Worm (Caenorhabditis elegans): ENCODE data around the gene bcas-2.

The bcas-2 gene

DNA sequence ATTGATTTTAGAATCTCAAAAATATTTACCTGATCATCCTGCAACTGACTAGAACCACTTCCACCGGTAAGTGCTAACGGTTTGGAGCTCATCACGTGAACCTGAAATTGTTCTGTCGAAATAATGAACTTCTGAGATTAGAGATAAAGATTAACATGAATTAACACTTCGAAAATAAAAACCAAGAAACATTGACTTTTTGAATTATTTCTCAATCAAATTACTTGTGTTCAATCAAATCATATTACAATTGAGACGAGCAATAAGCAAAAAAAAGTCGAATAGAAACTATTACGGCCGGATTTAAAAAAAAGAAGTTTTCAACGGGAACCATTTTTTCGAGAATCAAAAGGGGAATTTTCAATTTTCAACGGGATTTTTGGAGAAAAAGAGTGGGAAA is at the start of gene bcas-2:
Gene bcas-2, minus strand, starts transcription at position 101 of the 400 bp plus-strand sequence.
- no peak for TF ChIP-seq unc-62 (GFP tag; optimal IDR thresholded peaks at IDR 0.05)

DNA sequence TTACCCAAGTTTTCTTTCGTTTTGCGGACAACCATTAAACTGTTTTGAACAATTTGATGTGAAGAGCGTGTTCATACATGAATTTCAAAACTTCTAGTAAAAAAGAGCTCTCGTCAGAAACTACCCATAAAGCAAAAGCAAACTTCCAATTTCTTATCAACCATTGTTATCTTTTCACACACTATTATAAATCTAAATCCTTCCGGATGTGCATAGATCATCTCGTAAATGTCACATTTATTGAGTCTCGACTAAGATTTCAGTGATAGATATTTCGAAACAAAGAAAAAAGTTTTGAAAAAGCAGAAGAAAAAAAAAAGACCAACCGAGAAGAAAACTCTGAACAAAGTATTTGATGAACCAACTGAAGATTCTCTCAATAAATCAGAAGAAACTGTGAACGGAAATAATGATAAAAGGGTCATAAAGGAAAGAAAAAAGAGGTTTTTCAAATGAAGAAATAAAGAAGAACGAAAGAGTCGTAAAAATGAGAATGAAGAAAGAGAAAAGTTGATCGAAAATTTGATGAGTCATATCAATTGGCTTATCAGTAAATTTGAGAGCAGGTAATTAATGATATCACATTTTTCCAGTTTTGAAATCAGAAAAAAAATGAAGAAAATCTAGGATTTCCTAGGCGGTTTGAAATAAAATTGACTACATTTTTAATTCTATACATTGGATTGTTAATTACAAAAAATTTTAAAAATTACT is 45.0 kb upstream of the bcas-2 start:
- TF ChIP-seq unc-62 (GFP tag; optimal IDR thresholded peaks at IDR 0.05), result no peak

DNA sequence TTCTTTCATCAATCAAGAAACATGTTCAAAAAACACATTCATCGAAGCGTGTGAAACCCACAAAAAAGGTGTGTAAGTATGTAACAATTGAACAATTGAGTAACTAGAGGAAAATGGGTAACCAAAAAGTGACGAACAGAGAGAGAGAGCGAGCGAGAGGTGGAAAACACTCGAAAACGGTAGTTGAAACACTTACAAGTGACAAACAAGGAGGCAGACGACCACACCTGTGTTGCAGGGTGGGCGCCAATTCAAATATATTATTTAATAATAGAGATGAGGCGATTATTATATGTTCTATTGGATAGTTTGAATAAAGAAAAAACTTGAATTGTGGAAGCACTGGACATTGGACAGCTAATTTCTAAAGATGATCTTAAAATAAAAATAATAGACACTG is 43.7 kb upstream of the bcas-2 start:
- no peak for TF ChIP-seq unc-62 (GFP tag; optimal IDR thresholded peaks at IDR 0.05)

DNA sequence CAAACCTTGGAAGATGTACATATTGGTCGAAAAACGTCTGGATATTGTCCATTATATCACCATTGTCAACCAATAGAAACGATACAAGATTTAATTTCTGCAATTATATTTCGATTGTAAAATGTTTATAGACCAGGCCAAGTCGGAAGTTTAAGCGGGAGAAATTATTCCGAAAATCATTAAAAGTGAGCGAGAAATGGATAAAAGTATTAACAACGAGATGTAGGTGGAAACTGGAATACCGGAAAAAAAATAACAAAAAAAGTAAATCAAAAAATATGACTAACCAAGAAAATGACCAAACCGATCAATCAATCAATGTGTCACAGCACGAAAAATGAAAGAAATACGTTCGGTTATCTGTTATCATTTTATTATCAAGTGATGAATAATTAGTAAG is 41.6 kb upstream of the bcas-2 start, which contains the start of gene F47D12.6:
Gene F47D12.6, minus strand, starts transcription at position 101 of the 400 bp plus-strand sequence.
- no peak for TF ChIP-seq unc-62 (GFP tag; optimal IDR thresholded peaks at IDR 0.05)

DNA sequence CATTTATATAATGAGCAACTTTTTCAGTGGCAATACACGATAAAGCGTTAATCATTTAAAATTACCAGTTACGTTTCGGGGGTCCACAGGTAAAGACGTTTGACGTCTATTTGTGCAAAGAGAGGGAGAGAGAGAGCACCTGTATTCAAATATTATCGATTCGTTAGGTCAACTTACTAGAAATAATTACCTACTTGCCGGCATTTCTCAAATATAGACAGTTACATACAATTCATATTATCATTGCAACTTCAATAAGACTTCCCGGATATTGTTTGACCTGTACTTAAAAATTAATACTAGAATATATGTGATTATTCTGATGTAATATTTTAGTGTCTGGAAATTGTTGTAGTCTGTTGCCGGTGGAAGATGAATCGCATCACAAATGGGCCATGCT is 40.3 kb upstream of the bcas-2 start, which contains the start of gene gadr-3:
Gene gadr-3, minus strand, starts transcription at position 101 of the 400 bp plus-strand sequence.
- TF ChIP-seq unc-62 (GFP tag; optimal IDR thresholded peaks at IDR 0.05), result no peak

DNA sequence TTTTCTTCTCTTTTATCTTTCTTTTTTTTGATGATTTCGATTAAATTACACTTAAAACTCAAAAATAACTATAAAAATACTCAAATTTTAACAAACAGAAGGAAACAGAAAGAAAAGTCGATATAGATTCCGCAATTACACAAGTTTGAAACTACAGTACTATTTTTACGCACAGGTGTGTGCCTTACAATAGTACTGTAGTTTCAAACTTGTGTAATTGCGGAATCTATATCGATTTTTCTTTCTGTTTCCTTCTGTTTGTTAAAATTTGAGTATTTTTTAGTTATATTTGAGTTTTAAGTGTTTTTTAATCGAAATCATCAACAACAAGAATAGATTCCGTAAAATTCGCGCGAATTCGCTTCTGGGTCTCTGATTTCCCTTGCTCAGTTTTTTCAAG is 37.4 kb upstream of the bcas-2 start:
- no peak for TF ChIP-seq unc-62 (GFP tag; optimal IDR thresholded peaks at IDR 0.05)

DNA sequence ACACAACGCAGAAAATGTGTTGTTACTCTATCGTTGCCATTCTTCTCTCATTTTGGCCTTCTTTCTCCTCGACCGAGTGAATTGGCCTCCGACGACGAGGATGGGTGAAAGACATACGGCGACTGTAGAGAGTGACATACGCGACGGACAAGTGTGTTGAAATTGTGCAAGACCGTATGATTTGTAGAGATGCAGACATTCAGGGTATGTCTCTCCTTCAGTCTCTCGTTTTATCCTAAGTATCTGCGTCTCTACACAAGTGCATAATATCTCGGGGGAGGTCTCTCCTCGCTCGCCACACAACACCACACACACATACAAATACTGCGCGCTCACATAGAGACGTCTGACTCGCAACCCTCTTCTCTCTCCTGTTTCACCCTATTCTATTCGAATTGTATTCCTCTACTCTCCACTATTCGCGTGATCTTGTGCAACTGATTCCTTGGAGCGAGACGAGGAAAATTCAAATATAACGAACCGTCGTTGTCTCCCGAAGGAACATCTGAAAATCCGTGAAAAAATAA is 34.5 kb upstream of the bcas-2 start, which contains the start of gene hmg-1.2:
Gene hmg-1.2, plus strand, starts transcription at position 311 of the 527 bp plus-strand sequence.
- no peak for TF ChIP-seq unc-62 (GFP tag; optimal IDR thresholded peaks at IDR 0.05)

DNA sequence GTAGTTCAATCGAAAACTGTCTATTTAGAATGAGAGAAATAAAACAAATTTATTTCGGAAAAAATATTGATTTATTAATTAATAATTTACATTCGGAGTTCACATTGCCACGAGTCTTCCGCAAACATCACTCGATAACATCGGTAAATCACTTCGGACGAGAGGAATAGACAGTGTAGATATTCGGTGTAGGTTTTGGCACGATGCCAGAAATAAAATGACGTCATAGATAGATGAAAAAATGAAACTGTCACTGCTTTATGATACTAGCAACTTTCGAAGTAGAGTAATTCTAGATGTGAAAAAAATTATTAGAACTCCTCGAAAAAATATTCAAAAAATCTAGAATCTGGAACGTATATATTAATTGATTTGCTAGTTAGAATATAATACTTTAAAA is 33.8 kb upstream of the bcas-2 start:
- TF ChIP-seq unc-62 (GFP tag; optimal IDR thresholded peaks at IDR 0.05), result no peak

DNA sequence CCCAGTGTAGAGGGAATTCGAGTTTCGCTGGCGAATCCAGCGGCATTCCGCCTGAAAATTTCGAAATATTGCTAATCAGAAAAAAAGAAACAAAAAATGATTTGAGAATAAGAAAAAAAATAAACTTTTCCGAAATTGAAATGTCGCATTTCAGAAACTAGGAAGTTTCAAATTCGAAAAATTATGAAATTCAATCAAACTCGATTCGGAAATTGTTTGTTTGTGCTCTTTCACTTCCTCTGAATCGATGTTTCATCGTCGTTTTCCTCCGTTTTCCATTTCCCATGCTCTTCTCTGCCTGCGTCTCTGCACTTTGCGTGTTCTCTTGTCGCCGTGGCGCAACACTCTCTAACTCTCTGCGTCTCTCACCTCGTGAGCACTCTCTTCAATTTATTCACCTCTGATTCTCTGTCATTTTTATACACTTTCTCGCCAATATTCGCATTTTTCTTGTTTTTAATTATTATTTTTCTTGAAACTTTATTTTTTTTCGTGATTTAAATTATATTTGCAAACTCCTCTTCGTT is 32.7 kb upstream of the bcas-2 start, which contains the start of gene C18F10.7:
Gene C18F10.7, minus strand, starts transcription at position 51 of the 527 bp plus-strand sequence.
- TF ChIP-seq unc-62 (GFP tag; optimal IDR thresholded peaks at IDR 0.05), result no peak

DNA sequence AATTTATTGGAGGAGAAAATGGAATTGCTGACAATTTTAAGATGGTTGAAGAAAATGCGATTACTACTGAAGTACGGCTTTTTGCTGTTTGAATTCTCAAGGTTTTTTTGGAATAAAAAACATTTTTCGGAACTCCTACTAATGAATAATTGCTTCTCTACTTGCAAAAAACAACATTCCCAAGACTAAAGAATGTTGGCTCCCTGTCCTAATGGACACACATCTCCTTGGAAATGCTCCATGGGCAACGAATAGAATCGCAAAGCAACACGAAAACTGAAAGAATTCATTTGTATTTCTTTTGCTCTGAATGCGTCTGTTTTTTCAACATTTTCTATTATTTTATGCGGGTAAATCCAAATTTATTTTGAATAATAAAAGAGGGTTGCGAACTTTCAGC is 27.2 kb upstream of the bcas-2 start, which contains the start of gene C18F10.2:
Gene C18F10.2, plus strand, starts transcription at position 301 of the 400 bp plus-strand sequence.
- TF ChIP-seq unc-62 (GFP tag; optimal IDR thresholded peaks at IDR 0.05), result no peak

DNA sequence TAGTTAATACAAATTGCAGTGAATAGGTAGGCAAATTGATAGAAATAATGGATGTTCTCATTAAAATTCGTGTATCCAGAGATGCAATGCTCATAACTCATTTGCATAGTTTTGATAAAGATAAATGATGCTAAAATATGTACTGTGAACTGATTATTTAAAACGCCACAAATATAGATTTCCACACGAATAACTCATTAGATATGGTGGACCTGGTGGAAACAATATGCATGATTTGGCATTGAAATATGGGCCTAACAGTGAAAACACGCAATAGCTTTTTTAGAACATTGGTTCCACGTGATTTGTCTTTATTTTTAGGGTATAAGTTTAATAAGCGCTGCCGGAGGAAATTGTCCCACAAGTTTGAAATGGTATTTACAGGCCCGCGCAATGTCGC is 24.6 kb upstream of the bcas-2 start, which contains the start of gene srg-3:
Gene srg-3, minus strand, starts transcription at position 101 of the 400 bp plus-strand sequence.
- no peak for TF ChIP-seq unc-62 (GFP tag; optimal IDR thresholded peaks at IDR 0.05)

DNA sequence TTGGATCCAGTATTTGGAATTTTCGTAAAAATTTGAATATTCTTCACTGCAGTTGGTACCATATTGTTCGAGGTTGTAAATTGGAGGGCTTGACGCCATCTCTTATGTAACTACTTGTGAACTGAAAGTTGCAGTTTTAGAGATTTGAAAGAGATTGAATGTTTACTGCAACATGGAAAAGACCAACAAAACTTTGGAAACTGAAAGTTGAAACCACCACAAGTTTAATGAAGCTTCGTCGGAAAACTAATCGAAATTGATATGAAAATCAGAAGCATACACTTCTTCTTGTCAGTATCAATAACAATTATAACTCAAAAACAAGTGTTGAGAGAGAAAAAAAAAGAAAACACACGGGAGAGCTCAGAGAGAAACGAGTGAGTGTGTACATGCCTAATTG is 22.4 kb upstream of the bcas-2 start, which contains the start of gene srg-7:
Gene srg-7, minus strand, starts transcription at position 101 of the 400 bp plus-strand sequence.
- no peak for TF ChIP-seq unc-62 (GFP tag; optimal IDR thresholded peaks at IDR 0.05)

DNA sequence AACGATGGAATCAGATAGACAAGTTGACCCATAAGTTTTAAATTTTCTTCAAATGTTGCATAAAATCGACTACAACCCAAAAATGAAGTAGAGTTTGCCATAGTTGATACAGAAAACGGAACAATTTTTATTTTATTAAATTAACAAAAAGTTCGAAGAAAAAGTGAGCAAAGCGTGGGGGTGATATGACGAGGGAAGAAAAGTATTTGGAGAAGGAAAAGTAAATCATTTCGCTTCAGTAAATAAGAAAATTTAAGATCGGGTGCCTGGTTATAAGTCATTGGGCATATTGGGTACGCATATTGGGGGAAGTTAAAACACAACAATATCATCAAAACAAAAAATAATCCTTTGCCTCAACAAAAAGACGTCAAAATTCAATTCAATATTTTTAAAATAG is 20.3 kb upstream of the bcas-2 start, which contains the start of gene srg-6:
Gene srg-6, minus strand, starts transcription at position 101 of the 400 bp plus-strand sequence.
- TF ChIP-seq unc-62 (GFP tag; optimal IDR thresholded peaks at IDR 0.05), result no peak

DNA sequence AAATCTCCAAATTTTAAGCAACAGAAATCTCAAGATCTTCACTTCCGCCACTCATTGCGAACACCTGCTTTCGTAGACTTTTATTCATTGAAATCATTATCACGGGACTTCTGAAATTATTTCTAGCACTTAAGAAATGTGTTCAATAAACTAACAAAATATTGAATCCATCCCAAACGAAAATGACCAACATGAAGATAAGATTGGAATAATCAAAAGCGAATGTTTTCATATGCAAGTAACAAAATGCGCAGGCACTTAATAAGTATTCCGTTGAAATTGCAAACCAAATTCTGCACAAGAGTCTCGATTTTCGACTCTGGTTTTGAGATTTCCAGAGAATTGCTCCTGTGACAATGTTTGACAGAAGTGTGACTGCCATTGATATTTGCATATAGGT is 18.8 kb upstream of the bcas-2 start, which contains the start of gene srg-5:
Gene srg-5, minus strand, starts transcription at position 101 of the 400 bp plus-strand sequence.
- no peak for TF ChIP-seq unc-62 (GFP tag; optimal IDR thresholded peaks at IDR 0.05)

DNA sequence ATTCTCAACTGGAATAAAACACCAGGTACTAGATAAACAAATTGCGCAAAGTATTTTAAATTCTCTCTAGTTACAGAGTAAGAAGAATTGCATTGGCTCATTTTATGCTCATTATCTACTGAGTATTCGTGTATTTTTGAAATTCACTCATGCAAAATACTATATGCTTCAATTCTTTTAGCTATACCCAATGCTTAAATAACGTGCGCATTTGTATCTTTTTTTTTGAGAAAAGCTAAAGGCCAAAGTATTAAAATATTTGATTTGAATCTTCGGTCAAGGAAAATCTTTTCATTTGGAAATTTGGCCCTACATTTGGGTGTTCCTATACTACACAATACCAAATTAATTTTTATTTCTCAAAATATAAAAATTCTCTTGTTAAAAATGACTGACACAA is 16.4 kb upstream of the bcas-2 start, which contains the start of gene srg-4:
Gene srg-4, minus strand, starts transcription at position 101 of the 400 bp plus-strand sequence.
- no peak for TF ChIP-seq unc-62 (GFP tag; optimal IDR thresholded peaks at IDR 0.05)

DNA sequence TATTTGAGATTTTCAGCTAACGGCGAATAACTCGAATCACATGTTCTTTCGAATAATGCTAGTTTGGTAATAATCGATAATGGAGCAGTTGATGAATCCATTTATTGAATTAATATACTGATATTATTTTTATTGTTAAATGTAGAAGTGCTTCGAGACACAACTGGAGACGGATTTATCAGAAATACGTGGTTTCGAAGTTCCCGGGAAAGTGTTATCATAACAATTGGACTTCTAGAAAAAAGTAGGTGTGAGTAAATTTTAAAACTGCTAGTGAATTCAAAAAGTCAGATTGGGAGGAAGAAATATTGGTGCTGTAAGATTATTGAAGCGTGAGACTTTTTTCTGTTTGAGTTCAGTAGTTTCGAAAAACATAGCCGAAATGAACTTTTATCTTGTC is 14.5 kb upstream of the bcas-2 start, which contains the start of gene srg-2:
Gene srg-2, minus strand, starts transcription at position 101 of the 400 bp plus-strand sequence.
- TF ChIP-seq unc-62 (GFP tag; optimal IDR thresholded peaks at IDR 0.05), result no peak

All from whole organism, dauer.